Fruit fly (Drosophila melanogaster) whole organism, embryonic: ENCODE measurements around the gene CG11768.

Source experiments
- CG10654 ChIP-seq: fragments of 200-800 bp; sonication (Bioruptor generic); optimal IDR thresholded peaks from 2 replicates; lab custom pipeline; 2016; ENCODE audit warnings: missing biosample characterization, missing genetic modification characterization
- CG11696 ChIP-seq: fragments of 200-800 bp; sonication (Bioruptor generic); IDR thresholded peaks from 2 replicates; pipeline ENCODE4 v1.3.6; 2022; ENCODE audit warnings: missing biosample characterization, missing genetic modification characterization
- CG12942 ChIP-seq: fragments of 200-800 bp; sonication (Bioruptor generic); optimal IDR thresholded peaks from 3 replicates; lab custom pipeline; 2016; ENCODE audit warnings: missing biosample characterization, missing genetic modification characterization
- CG14014 ChIP-seq: fragments of 200-800 bp; sonication (Bioruptor generic); IDR thresholded peaks from 2 replicates; pipeline ENCODE4 v1.3.6; 2022; ENCODE audit warnings: missing biosample characterization, missing genetic modification characterization
- CG14441 ChIP-seq: fragments of 200-800 bp; sonication (Bioruptor generic); IDR thresholded peaks from 2 replicates; pipeline ENCODE4 v1.3.6; 2022; ENCODE audit warnings: missing biosample characterization, missing genetic modification characterization
- CG1603 ChIP-seq: fragments of 200-800 bp; sonication (Bioruptor generic); optimal IDR thresholded peaks from 2 replicates; lab custom pipeline; 2019; ENCODE audit warnings: missing biosample characterization, mild to moderate bottlenecking, missing genetic modification characterization, moderate library complexity
- CG16813 ChIP-seq: fragments of 200-800 bp; sonication (Bioruptor generic); IDR thresholded peaks from 3 replicates; pipeline ENCODE4 v1.3.6; 2022; ENCODE audit warnings: missing biosample characterization, missing genetic modification characterization; ENCODE audit not compliant: partially characterized antibody
- CG17568 ChIP-seq: fragments of 200-800 bp; sonication (Bioruptor generic); optimal IDR thresholded peaks from 2 replicates; lab custom pipeline; 2018; ENCODE audit warnings: missing biosample characterization, mild to moderate bottlenecking, missing genetic modification characterization, moderate library complexity
- CG17912 ChIP-seq: fragments of 200-800 bp; sonication (Bioruptor generic); optimal IDR thresholded peaks from 2 replicates; lab custom pipeline; 2018; ENCODE audit warnings: missing biosample characterization, mild to moderate bottlenecking, missing genetic modification characterization
- CG42726 ChIP-seq: fragments of 200-800 bp; sonication (Bioruptor generic); IDR thresholded peaks from 2 replicates; pipeline ENCODE4 v1.3.6; 2022; ENCODE audit warnings: missing biosample characterization, missing genetic modification characterization; ENCODE audit not compliant: partially characterized antibody
- CG4404 ChIP-seq: fragments of 200-800 bp; sonication (Bioruptor generic); IDR thresholded peaks from 2 replicates; pipeline ENCODE4 v1.3.6; 2022; ENCODE audit warnings: missing biosample characterization, missing genetic modification characterization
- CG6254 ChIP-seq: fragments of 200-800 bp; sonication (Bioruptor generic); optimal IDR thresholded peaks from 3 replicates; lab custom pipeline; 2017; ENCODE audit warnings: mild to moderate bottlenecking, missing biosample characterization, missing genetic modification reagents, missing genetic modification characterization
- CG6765 ChIP-seq: fragments of 200-800 bp; sonication (Bioruptor generic); optimal IDR thresholded peaks from 3 replicates; lab custom pipeline; 2017; ENCODE audit warnings: missing biosample characterization, mild to moderate bottlenecking, missing genetic modification characterization
- CG8388 ChIP-seq: fragments of 200-800 bp; sonication (Bioruptor generic); optimal IDR thresholded peaks from 2 replicates; lab custom pipeline; 2019; ENCODE audit warnings: missing biosample characterization, mild to moderate bottlenecking, missing genetic modification characterization, moderate library complexity
- CG8765 ChIP-seq: fragments of 200-800 bp; sonication (Bioruptor generic); IDR thresholded peaks from 2 replicates; pipeline ENCODE4 v1.3.6; 2022; ENCODE audit warnings: missing biosample characterization, missing genetic modification characterization
- CG9876 ChIP-seq: fragments of 200-800 bp; sonication (Bioruptor generic); optimal IDR thresholded peaks from 2 replicates; lab custom pipeline; 2016; ENCODE audit warnings: missing biosample characterization, missing genetic modification characterization
- D19B ChIP-seq: fragments of 200-800 bp; sonication (Bioruptor generic); optimal IDR thresholded peaks from 2 replicates; lab custom pipeline; 2017; ENCODE audit warnings: missing biosample characterization, mild to moderate bottlenecking, missing genetic modification characterization
- Dad ChIP-seq: fragments of 200-800 bp; sonication (Bioruptor generic); optimal IDR thresholded peaks from 3 replicates; lab custom pipeline; 2016; ENCODE audit warnings: missing biosample characterization, missing genetic modification characterization
- Dek ChIP-seq: fragments of 200-800 bp; sonication (Bioruptor generic); optimal IDR thresholded peaks from 3 replicates; lab custom pipeline; 2019; ENCODE audit warnings: missing biosample characterization, mild to moderate bottlenecking, missing genetic modification characterization, moderate library complexity
- Ets97D ChIP-seq: fragments of 200-800 bp; sonication (Bioruptor generic); optimal IDR thresholded peaks from 3 replicates; lab custom pipeline; 2016; ENCODE audit warnings: missing biosample characterization, missing genetic modification characterization
- HLH3B ChIP-seq: fragments of 200-800 bp; sonication (Bioruptor generic); IDR thresholded peaks from 2 replicates; pipeline ENCODE4 v1.3.6; 2022; ENCODE audit warnings: missing biosample characterization, missing genetic modification characterization
- Hr3 ChIP-seq: fragments of 200-800 bp; sonication (Bioruptor generic); optimal IDR thresholded peaks from 3 replicates; lab custom pipeline; 2016; ENCODE audit warnings: missing biosample characterization, missing genetic modification characterization
- Hr78 ChIP-seq, 2 experiments: fragments of 200-800 bp in 1 of 2; fragments of >200 bp in 1 of 2; sonication (Bioruptor generic) in 1 of 2; optimal IDR thresholded peaks; 2 replicates each; lab custom pipeline; 2017 to 2019; ENCODE audit warnings: missing biosample characterization in 2 of 2, missing genetic modification characterization in 2 of 2, mild to moderate bottlenecking in 1 of 2, moderate library complexity in 1 of 2
- Mad ChIP-seq: fragments of 200-800 bp; sonication (Bioruptor generic); optimal IDR thresholded peaks from 2 replicates; lab custom pipeline; 2016; ENCODE audit warnings: missing biosample characterization, missing genetic modification characterization
- Mrtf ChIP-seq: fragments of 200-800 bp; sonication (Bioruptor generic); IDR thresholded peaks from 3 replicates; pipeline ENCODE4 v1.3.6; 2022; ENCODE audit warnings: missing biosample characterization, missing genetic modification characterization
- NK7.1 ChIP-seq: fragments of 200-800 bp; sonication (Bioruptor generic); optimal IDR thresholded peaks from 3 replicates; lab custom pipeline; 2016; ENCODE audit warnings: missing biosample characterization, missing genetic modification characterization
- Neu2 ChIP-seq: fragments of 200-800 bp; sonication (Bioruptor generic); optimal IDR thresholded peaks from 3 replicates; lab custom pipeline; 2016; ENCODE audit warnings: missing biosample characterization, missing genetic modification characterization, borderline replicate concordance
- Nf-YA ChIP-seq: fragments of 200-800 bp; sonication (Bioruptor generic); IDR thresholded peaks from 2 replicates; pipeline ENCODE4 v1.3.6; 2022; ENCODE audit warnings: missing biosample characterization, missing genetic modification characterization
- Tbp ChIP-seq: fragments of >200 bp; optimal IDR thresholded peaks from 2 replicates; lab custom pipeline; 2018; ENCODE audit warnings: missing biosample characterization, missing genetic modification characterization
- Trl ChIP-seq, 3 experiments: fragments of >200 bp in 2 of 3; fragments of 200-800 bp in 1 of 3; sonication (Bioruptor generic) in 1 of 3; optimal IDR thresholded peaks; 2 replicates in 1 of 3; 3 replicates in 2 of 3; lab custom pipeline; 2016 to 2017; ENCODE audit warnings: missing biosample characterization in 1 of 3, missing genetic modification characterization in 1 of 3
- amos ChIP-seq: fragments of 200-800 bp; sonication (Bioruptor generic); IDR thresholded peaks from 2 replicates; pipeline ENCODE4 v1.3.6; 2022; ENCODE audit warnings: missing biosample characterization, missing genetic modification characterization; ENCODE audit not compliant: partially characterized antibody
- ash1 ChIP-seq: fragments of 200-800 bp; sonication (Bioruptor generic); optimal IDR thresholded peaks from 2 replicates; lab custom pipeline; 2018; ENCODE audit warnings: missing biosample characterization, mild to moderate bottlenecking, missing genetic modification characterization
- chn ChIP-seq: fragments of 200-800 bp; sonication (Bioruptor generic); optimal IDR thresholded peaks from 2 replicates; lab custom pipeline; 2016; ENCODE audit warnings: missing biosample characterization, missing genetic modification characterization
- dmrt11E ChIP-seq: fragments of 200-800 bp; sonication (Bioruptor generic); optimal IDR thresholded peaks from 3 replicates; lab custom pipeline; 2018; ENCODE audit warnings: missing biosample characterization, mild to moderate bottlenecking, missing genetic modification characterization, moderate library complexity
- en ChIP-seq: fragments of 200-800 bp; sonication (Bioruptor generic); optimal IDR thresholded peaks from 2 replicates; lab custom pipeline; 2016; ENCODE audit warnings: missing biosample characterization, missing genetic modification characterization
- esg ChIP-seq: fragments of 200-800 bp; sonication (Bioruptor generic); conservative IDR thresholded peaks from 2 replicates; pipeline ENCODE4 v1.3.6; 2022; ENCODE audit warnings: missing biosample characterization, missing genetic modification characterization
- ewg ChIP-seq: fragments of 200-800 bp; sonication (Bioruptor generic); optimal IDR thresholded peaks from 3 replicates; lab custom pipeline; 2017; ENCODE audit warnings: mild to moderate bottlenecking, missing biosample characterization, missing genetic modification reagents, missing genetic modification characterization
- gcm2 ChIP-seq: fragments of 200-800 bp; sonication (Bioruptor generic); optimal IDR thresholded peaks from 2 replicates; lab custom pipeline; 2016; ENCODE audit warnings: missing biosample characterization, missing genetic modification characterization
- gro ChIP-seq: fragments of 200-800 bp; sonication (Bioruptor generic); optimal IDR thresholded peaks from 2 replicates; lab custom pipeline; 2016; ENCODE audit warnings: missing biosample characterization, missing genetic modification characterization
- h ChIP-seq: fragments of >200 bp; optimal IDR thresholded peaks from 2 replicates; lab custom pipeline; 2017
- her ChIP-seq: fragments of 200-800 bp; sonication (Bioruptor generic); optimal IDR thresholded peaks from 2 replicates; lab custom pipeline; 2016; ENCODE audit warnings: missing biosample characterization, missing genetic modification characterization
- insv ChIP-seq, 2 experiments: fragments of 200-800 bp; sonication (Bioruptor generic); optimal IDR thresholded peaks; 3 replicates each; lab custom pipeline; 2016 to 2018; ENCODE audit warnings: missing biosample characterization in 2 of 2, missing genetic modification characterization in 2 of 2
- klu ChIP-seq: fragments of 200-800 bp; sonication (Bioruptor generic); IDR thresholded peaks from 2 replicates; pipeline ENCODE4 v1.3.6; 2022; ENCODE audit warnings: missing biosample characterization, missing genetic modification characterization
- lov ChIP-seq, 2 experiments: fragments of 200-800 bp in 1 of 2; fragments of >200 bp in 1 of 2; sonication (Bioruptor generic) in 1 of 2; IDR thresholded peaks in 1 of 2; optimal IDR thresholded peaks in 1 of 2; 2 replicates in 1 of 2; 3 replicates in 1 of 2; pipeline versions ENCODE4 v1.3.6 to Lab custom; 2017 to 2022; ENCODE audit warnings: missing biosample characterization in 1 of 2, missing genetic modification characterization in 1 of 2
- trh ChIP-seq: fragments of 200-800 bp; sonication (Bioruptor generic); optimal IDR thresholded peaks from 2 replicates; lab custom pipeline; 2016; ENCODE audit warnings: missing biosample characterization, missing genetic modification characterization
- zen ChIP-seq: fragments of 200-800 bp; sonication (Bioruptor generic); optimal IDR thresholded peaks from 3 replicates; lab custom pipeline; 2018; ENCODE audit warnings: missing biosample characterization, mild to moderate bottlenecking, missing genetic modification characterization, moderate library complexity
- zfh1 ChIP-seq: fragments of 200-800 bp; sonication (Bioruptor generic); IDR thresholded peaks from 3 replicates; pipeline ENCODE4 v1.3.6; 2022; ENCODE audit warnings: missing biosample characterization, missing genetic modification characterization
- zfh2 ChIP-seq: fragments of 200-800 bp; sonication (Bioruptor generic); optimal IDR thresholded peaks from 2 replicates; lab custom pipeline; 2016; ENCODE audit warnings: missing biosample characterization, missing genetic modification characterization

The CG11768 gene

DNA sequence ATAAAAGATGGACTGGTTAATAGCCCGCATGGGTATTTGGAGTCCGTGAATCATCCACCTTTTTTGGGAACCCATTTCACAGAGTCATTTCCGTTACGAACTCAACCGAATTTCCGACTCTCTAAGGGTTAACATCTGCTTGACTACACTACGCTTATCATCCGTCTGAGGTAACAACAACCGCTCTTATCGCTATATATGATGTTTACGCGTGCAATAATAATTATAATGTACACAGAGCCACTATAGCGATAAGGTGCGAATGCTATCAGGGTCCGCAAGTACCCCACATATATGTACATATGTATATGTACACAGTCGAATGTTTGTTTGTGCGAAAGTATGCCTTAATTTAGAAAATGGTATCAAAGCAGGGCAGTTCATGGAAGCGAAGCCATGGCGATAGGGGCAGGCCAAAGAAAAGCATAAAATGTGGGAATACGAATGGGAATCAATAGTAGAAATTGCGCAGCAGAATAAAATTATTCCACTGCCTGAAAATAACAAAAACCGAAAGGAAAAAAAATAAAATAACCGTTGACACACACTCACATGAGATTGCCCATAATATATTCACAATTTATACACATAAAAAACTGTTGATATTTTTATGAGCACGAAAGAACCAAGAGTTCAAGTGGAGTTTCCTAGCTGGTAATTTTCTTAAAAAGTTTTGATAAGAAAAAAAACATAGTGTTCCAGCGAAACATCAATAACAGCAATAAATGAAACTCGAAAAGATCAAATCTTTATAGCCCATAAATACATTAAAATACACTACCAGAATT lies 42.6 kb upstream of the CG11768 start (continued):
- TF ChIP-seq CG10654 = peak; percentile 75
- peak; percentile 31; the same call in 1 of the 2 replicates for TF ChIP-seq klu (GFP tag; lab: Robert Waterston, UW)
- peak; percentile 96 for TF ChIP-seq CG17568 (GFP tag; lab: Kevin White, UChicago)
- no peak for TF ChIP-seq Neu2
- TF ChIP-seq CG9876 (GFP tag; lab: Kevin White, UChicago) = peak; percentile 56
- peak; percentile 81 for TF ChIP-seq CG6254 (GFP tag; lab: Kevin White, UChicago)
- peak; percentile 75 for TF ChIP-seq CG12942
- TF ChIP-seq CG42726 (GFP tag; lab: Robert Waterston, UW) = no peak
- TF ChIP-seq lov (optimal IDR thresholded peaks at IDR 0.05; lab: Kevin White, UChicago) = no peak
- peak; percentile 89; the same call in 2 of the 3 replicates for TF ChIP-seq lov (GFP tag; IDR thresholded peaks at IDR 0.05; lab: Robert Waterston, UW)
- no peak for TF ChIP-seq CG16813
- TF ChIP-seq her (GFP tag; lab: Kevin White, UChicago) = peak; percentile 78
- TF ChIP-seq CG14014 (GFP tag; lab: Robert Waterston, UW) = peak; percentile 85; the same call in 1 of the 2 replicates
- TF ChIP-seq Trl (optimal IDR thresholded peaks at IDR 0.05; lab: Kevin White, UChicago) = no peak
- peak; percentile 41 for TF ChIP-seq Trl (GFP tag; optimal IDR thresholded peaks at IDR 0.05; lab: Kevin White, UChicago)
- peak; percentile 52; the same call in 1 of the 3 replicates for TF ChIP-seq Mrtf
- peak; percentile 39 for TF ChIP-seq trh (GFP tag; lab: Kevin White, UChicago)
- peak; percentile 84 for TF ChIP-seq CG6765 (GFP tag; lab: Kevin White, UChicago)
- TF ChIP-seq CG4404 (GFP tag; lab: Robert Waterston, UW) = no peak
- peak; percentile 76 for TF ChIP-seq Mad (GFP tag; lab: Kevin White, UChicago)
- TF ChIP-seq NK7.1 (GFP tag; lab: Kevin White, UChicago) = peak; percentile 22
- TF ChIP-seq Ets97D = peak; percentile 22
- TF ChIP-seq Hr78 (GFP tag; optimal IDR thresholded peaks at IDR 0.05; lab: Kevin White, UChicago) = peak in 1 of 2 experiments; percentile 53
- peak; percentile 74 for TF ChIP-seq ewg (GFP tag; lab: Kevin White, UChicago)
- peak; percentile 66 for TF ChIP-seq CG14441
- TF ChIP-seq dmrt11E (tag; lab: Kevin White, UChicago) = peak; percentile 77
- TF ChIP-seq zfh1 (GFP tag; lab: Robert Waterston, UW) = peak; percentile 66
- peak; percentile 99 for TF ChIP-seq ash1 (GFP tag; lab: Kevin White, UChicago)
- no peak for TF ChIP-seq Tbp (GFP tag; lab: Kevin White, UChicago)
- peak; percentile 73 for TF ChIP-seq CG11696 (GFP tag; lab: Robert Waterston, UW)
- TF ChIP-seq amos (GFP tag; lab: Robert Waterston, UW) = no peak; the same call in 1 of the 2 replicates
- TF ChIP-seq Dad (GFP tag; lab: Kevin White, UChicago) = peak; percentile 24
- TF ChIP-seq CG8388 (GFP tag; lab: Kevin White, UChicago) = peak; percentile 65
- peak; percentile 98 for TF ChIP-seq CG17912 (GFP tag; lab: Kevin White, UChicago)
- TF ChIP-seq Dek (tag; lab: Kevin White, UChicago) = peak; percentile 65
- peak; percentile 19 for TF ChIP-seq zfh2 (GFP tag; lab: Kevin White, UChicago)
- peak; percentile 38 for TF ChIP-seq chn (GFP tag; lab: Kevin White, UChicago)
- TF ChIP-seq HLH3B (GFP tag; lab: Robert Waterston, UW) = peak; percentile 74; the same call in 1 of the 2 replicates
- no peak for TF ChIP-seq CG8765 (GFP tag; lab: Robert Waterston, UW)
- no peak for TF ChIP-seq D19B (GFP tag; lab: Kevin White, UChicago)
- peak in 1 of 2 experiments; percentile 66 for TF ChIP-seq insv (GFP tag; optimal IDR thresholded peaks at IDR 0.05; lab: Kevin White, UChicago)
- TF ChIP-seq en (GFP tag; lab: Kevin White, UChicago) = peak; percentile 64
- peak; percentile 70 for TF ChIP-seq Nf-YA (GFP tag; lab: Robert Waterston, UW)
- no peak for TF ChIP-seq Hr3 (GFP tag; lab: Kevin White, UChicago)
- peak; percentile 88 for TF ChIP-seq gro (GFP tag; lab: Kevin White, UChicago)
- TF ChIP-seq zen (tag; lab: Kevin White, UChicago) = peak; percentile 32
- TF ChIP-seq h (lab: Kevin White, UChicago) = no peak
- peak; percentile 68 for TF ChIP-seq gcm2
- TF ChIP-seq esg (GFP tag; lab: Robert Waterston, UW) = no peak
- peak; percentile 93 for TF ChIP-seq CG1603
